Worm (Caenorhabditis elegans) whole organism, early embryonic: ENCODE results near the gene ZC239.21.

Experiments used
- F13C5.2 ChIP-seq: sonication (generic microtip); optimal IDR thresholded peaks from 2 replicates; lab custom pipeline; 2017; ENCODE audit warnings: mild to moderate bottlenecking, missing genetic modification characterization, inconsistent platforms, missing compliant biosample characterization
- ama-1 ChIP-seq: fragments of 150-350 bp; optimal IDR thresholded peaks from 2 replicates; lab custom pipeline; 2014
- ceh-13 ChIP-seq: fragments of 200-800 bp; sonication (Bioruptor generic); optimal IDR thresholded peaks from 2 replicates; lab custom pipeline; 2018; ENCODE audit warnings: mild to moderate bottlenecking, missing genetic modification characterization, missing compliant biosample characterization
- ets-7 ChIP-seq: sonication (generic microtip); optimal IDR thresholded peaks from 2 replicates; lab custom pipeline; 2016; ENCODE audit warnings: missing genotype, missing genetic modification characterization, missing compliant biosample characterization
- flt-1 ChIP-seq: fragments of 200-800 bp; sonication (Bioruptor generic); IDR thresholded peaks from 2 replicates; pipeline ENCODE4 v1.3.6; 2022; ENCODE audit warnings: missing genetic modification characterization, missing compliant biosample characterization
- hmbx-1 ChIP-seq: sonication (generic microtip); optimal IDR thresholded peaks from 2 replicates; lab custom pipeline; 2016; ENCODE audit warnings: mild to moderate bottlenecking, missing genetic modification characterization, missing compliant biosample characterization
- hnd-1 ChIP-seq: sonication (generic microtip); optimal IDR thresholded peaks from 2 replicates; lab custom pipeline; 2016; ENCODE audit warnings: missing genetic modification characterization, missing compliant biosample characterization
- tbx-11 ChIP-seq: fragments of 200-800 bp; sonication (Bioruptor generic); IDR thresholded peaks from 2 replicates; pipeline ENCODE4 v1.3.6; 2022; ENCODE audit warnings: missing genetic modification characterization, missing compliant biosample characterization
- tbx-37 ChIP-seq: fragments of 200-800 bp; sonication (Bioruptor generic); conservative IDR thresholded peaks from 2 replicates; pipeline ENCODE4 v1.3.6; 2022; ENCODE audit warnings: missing genetic modification reagents, missing genetic modification characterization, missing compliant biosample characterization
- tra-4 ChIP-seq: sonication (generic microtip); optimal IDR thresholded peaks from 2 replicates; lab custom pipeline; 2017; ENCODE audit warnings: missing genetic modification characterization, missing compliant biosample characterization

DNA sequence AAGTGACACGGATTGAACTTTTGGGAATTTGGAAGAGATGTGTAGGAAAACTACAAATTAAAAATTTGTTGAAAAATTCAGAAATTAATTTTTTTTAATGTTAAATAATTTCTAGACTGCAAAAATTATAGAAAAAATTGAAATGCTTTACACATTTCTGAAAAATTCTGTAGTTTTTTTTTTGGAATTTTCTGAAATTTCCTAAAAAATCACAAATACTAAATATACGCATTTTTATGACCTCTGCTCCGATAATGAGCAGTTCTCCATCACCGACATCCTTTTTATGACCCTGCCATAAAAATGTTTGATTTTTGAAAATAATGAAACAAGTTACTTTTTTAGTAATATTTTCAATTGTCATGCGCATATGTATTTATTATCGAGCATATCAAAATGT lies 38.0 kb downstream of the ZC239.21 start:
- no peak for TF ChIP-seq ama-1 (lab: Kevin White, UChicago)
- TF ChIP-seq flt-1, result no peak
- no peak for TF ChIP-seq tbx-37 (GFP tag; lab: Robert Waterston, UW)
- no peak for TF ChIP-seq tbx-11 (GFP tag; lab: Robert Waterston, UW)
- TF ChIP-seq tra-4 (tag; lab: Kevin White, UChicago), result no peak
- TF ChIP-seq F13C5.2 (tag; lab: Kevin White, UChicago), result no peak
- TF ChIP-seq hmbx-1 (tag; lab: Kevin White, UChicago), result no peak
- TF ChIP-seq hnd-1 (tag; lab: Kevin White, UChicago), result no peak
- no peak for TF ChIP-seq ets-7 (tag; lab: Kevin White, UChicago)
- no peak for TF ChIP-seq ceh-13 (GFP tag; lab: Kevin White, UChicago)
